Fruit fly (Drosophila melanogaster): ENCODE measurements around the gene CG43401.

dm6 chr2L:1414019-1414418 lies 14.3 kb upstream of the CG43401 start:
- no peak for TF ChIP-seq Dfd (GFP tag; optimal IDR thresholded peaks at IDR 0.05)
- TF ChIP-seq jim (GFP tag; optimal IDR thresholded peaks at IDR 0.05): no peak
- no peak for TF ChIP-seq Abd-B (GFP tag; optimal IDR thresholded peaks at IDR 0.05)
- no peak for TF ChIP-seq Hr78 (GFP tag; optimal IDR thresholded peaks at IDR 0.05)
- TF ChIP-seq Rel (GFP tag; optimal IDR thresholded peaks at IDR 0.05): no peak
- TF ChIP-seq Rel (tag; optimal IDR thresholded peaks at IDR 0.05): no peak

Measured in whole organism, wandering third instar larva.